Worm (Caenorhabditis elegans) whole organism, young adult: ENCODE results near the gene rmd-3.

Source experiments
- C06A6.2 ChIP-seq: fragments of 200-800 bp; sonication (Bioruptor generic); conservative IDR thresholded peaks from 2 replicates; pipeline ENCODE4 v1.3.6; 2022; ENCODE audit warnings: missing genetic modification characterization, missing compliant biosample characterization
- C17E4.6 ChIP-seq: fragments of 200-800 bp; sonication (Bioruptor generic); IDR thresholded peaks from 2 replicates; pipeline ENCODE4 v1.3.6; 2022; ENCODE audit warnings: missing genetic modification reagents, missing genetic modification characterization, missing compliant biosample characterization
- F33H1.4 ChIP-seq: fragments of 200-800 bp; sonication (Bioruptor generic); IDR thresholded peaks from 2 replicates; pipeline ENCODE4 v1.3.6; 2022; ENCODE audit warnings: missing genetic modification reagents, missing genetic modification characterization, missing compliant biosample characterization
- F57C9.4 ChIP-seq: sonication (generic microtip); optimal IDR thresholded peaks from 2 replicates; lab custom pipeline; 2017; ENCODE audit warnings: mild to moderate bottlenecking, missing genetic modification characterization, missing compliant biosample characterization
- T26A5.8 ChIP-seq: sonication (generic microtip); optimal IDR thresholded peaks from 2 replicates; lab custom pipeline; 2016; ENCODE audit warnings: missing genetic modification characterization, missing compliant biosample characterization
- Y56A3A.18 ChIP-seq: fragments of 200-800 bp; sonication (Bioruptor generic); IDR thresholded peaks from 2 replicates; pipeline ENCODE4 v1.3.6; 2022; ENCODE audit warnings: missing genetic modification reagents, missing genetic modification characterization, missing compliant biosample characterization
- ZK185.1 ChIP-seq: sonication (generic microtip); optimal IDR thresholded peaks from 2 replicates; lab custom pipeline; 2016; ENCODE audit warnings: mild to moderate bottlenecking, missing genetic modification characterization, missing compliant biosample characterization; ENCODE audit not compliant: poor library complexity, severe bottlenecking
- akir-1 ChIP-seq: fragments of 200-800 bp; sonication (Bioruptor generic); optimal IDR thresholded peaks from 2 replicates; lab custom pipeline; 2018; ENCODE audit warnings: mild to moderate bottlenecking, missing genetic modification characterization, moderate library complexity, missing compliant biosample characterization
- aptf-3 ChIP-seq: fragments of 200-800 bp; sonication (Bioruptor generic); IDR thresholded peaks from 2 replicates; pipeline ENCODE4 v1.3.6; 2022; ENCODE audit warnings: missing genetic modification characterization, missing compliant biosample characterization
- athp-1 ChIP-seq: sonication (generic microtip); optimal IDR thresholded peaks from 2 replicates; lab custom pipeline; 2017; ENCODE audit warnings: mild to moderate bottlenecking, missing genetic modification characterization, missing compliant biosample characterization
- attf-3 ChIP-seq: fragments of 200-800 bp; sonication (Bioruptor generic); conservative IDR thresholded peaks from 2 replicates; pipeline ENCODE4 v1.3.6; 2022; ENCODE audit warnings: missing genetic modification reagents, missing genetic modification characterization, missing compliant biosample characterization
- ceh-27 ChIP-seq: fragments of 200-800 bp; sonication (Bioruptor generic); optimal IDR thresholded peaks from 2 replicates; lab custom pipeline; 2018; ENCODE audit warnings: mild to moderate bottlenecking, missing genetic modification characterization, moderate library complexity, missing compliant biosample characterization
- ceh-79 ChIP-seq: sonication (generic microtip); optimal IDR thresholded peaks from 2 replicates; lab custom pipeline; 2017; ENCODE audit warnings: mild to moderate bottlenecking, missing genetic modification characterization, missing compliant biosample characterization
- ceh-91 ChIP-seq: fragments of 200-800 bp; sonication (Bioruptor generic); IDR thresholded peaks from 2 replicates; pipeline ENCODE4 v1.3.6; 2022; ENCODE audit warnings: missing genetic modification reagents, missing genetic modification characterization, missing compliant biosample characterization
- dpl-1 ChIP-seq: fragments of 150-350 bp; optimal IDR thresholded peaks from 2 replicates; lab custom pipeline; 2014; ENCODE audit warnings: missing biosample characterization, missing genetic modification reagents, missing genetic modification characterization
- egrh-3 ChIP-seq: fragments of 200-800 bp; sonication (Bioruptor generic); IDR thresholded peaks from 2 replicates; pipeline ENCODE4 v1.3.6; 2022; ENCODE audit warnings: missing genetic modification reagents, missing genetic modification characterization, missing compliant biosample characterization
- ekl-4 ChIP-seq: fragments of 200-800 bp; sonication (Bioruptor generic); IDR thresholded peaks from 2 replicates; pipeline ENCODE4 v1.3.6; 2022; ENCODE audit warnings: missing genetic modification reagents, missing genetic modification characterization, missing compliant biosample characterization
- ets-4 ChIP-seq: fragments of 200-800 bp; sonication (Bioruptor generic); optimal IDR thresholded peaks from 2 replicates; lab custom pipeline; 2018; ENCODE audit warnings: mild to moderate bottlenecking, missing genetic modification characterization, missing compliant biosample characterization
- him-1 ChIP-seq: sonication (generic microtip); optimal IDR thresholded peaks from 2 replicates; lab custom pipeline; 2016; ENCODE audit warnings: missing genotype, missing genetic modification reagents, missing genetic modification characterization, missing compliant biosample characterization
- hlh-12 ChIP-seq: sonication (generic microtip); optimal IDR thresholded peaks from 2 replicates; lab custom pipeline; 2016; ENCODE audit warnings: missing genetic modification characterization, missing compliant biosample characterization
- hlh-26 ChIP-seq: fragments of 200-800 bp; sonication (Bioruptor generic); conservative IDR thresholded peaks from 2 replicates; pipeline ENCODE4 v1.3.6; 2022; ENCODE audit warnings: missing genetic modification reagents, missing genetic modification characterization, missing compliant biosample characterization
- hmg-1.2 ChIP-seq: fragments of 200-800 bp; sonication (Bioruptor generic); IDR thresholded peaks from 2 replicates; pipeline ENCODE4 v1.3.6; 2022; ENCODE audit warnings: missing genetic modification reagents, missing genetic modification characterization, missing compliant biosample characterization
- hsf-1 ChIP-seq: fragments of 200-800 bp; sonication (Bioruptor generic); IDR thresholded peaks from 2 replicates; pipeline ENCODE4 v1.3.6; 2022; ENCODE audit warnings: missing genetic modification reagents, missing genetic modification characterization, missing compliant biosample characterization
- lin-26 ChIP-seq: fragments of 200-800 bp; sonication (Bioruptor generic); IDR thresholded peaks from 2 replicates; pipeline ENCODE4 v1.3.6; 2022; ENCODE audit warnings: missing genetic modification reagents, missing genetic modification characterization, missing compliant biosample characterization
- lin-35 ChIP-seq, 3 experiments: fragments of 150-350 bp in 2 of 3; sonication (generic microtip) in 1 of 3; optimal IDR thresholded peaks; 2 replicates each; lab custom pipeline; 2014 to 2018; ENCODE audit warnings: missing biosample characterization in 3 of 3, missing genetic modification characterization in 3 of 3, missing genetic modification reagents in 3 of 3
- madf-3 ChIP-seq: fragments of 200-800 bp; sonication (Bioruptor generic); IDR thresholded peaks from 2 replicates; pipeline ENCODE4 v1.3.6; 2022; ENCODE audit warnings: missing genetic modification reagents, missing genetic modification characterization, missing compliant biosample characterization
- nhr-120 ChIP-seq: fragments of 200-800 bp; sonication (Bioruptor generic); IDR thresholded peaks from 2 replicates; pipeline ENCODE4 v1.3.6; 2022; ENCODE audit warnings: missing genetic modification characterization, missing compliant biosample characterization
- pha-4 ChIP-seq: fragments of 150-350 bp; sonication (generic microtip); optimal IDR thresholded peaks from 2 replicates; lab custom pipeline; 2014; ENCODE audit warnings: missing biosample characterization, missing genetic modification reagents, missing genetic modification characterization
- repo-1 ChIP-seq: sonication (generic microtip); optimal IDR thresholded peaks from 2 replicates; lab custom pipeline; 2017; ENCODE audit warnings: mild to moderate bottlenecking, missing genetic modification characterization, missing compliant biosample characterization
- sea-2 ChIP-seq: fragments of 200-800 bp; sonication (Bioruptor generic); IDR thresholded peaks from 2 replicates; pipeline ENCODE4 v1.3.6; 2022; ENCODE audit warnings: missing genetic modification characterization, missing compliant biosample characterization
- snpc-1.3 ChIP-seq: sonication (generic microtip); optimal IDR thresholded peaks from 2 replicates; lab custom pipeline; 2017; ENCODE audit warnings: missing genetic modification characterization, mild to moderate bottlenecking, missing compliant biosample characterization, antibody characterized with exemption, moderate library complexity, missing genotype, missing genetic modification reagents; ENCODE audit not compliant: insufficient read depth
- somi-1 ChIP-seq: fragments of 200-800 bp; sonication (Bioruptor generic); optimal IDR thresholded peaks from 2 replicates; lab custom pipeline; 2018; ENCODE audit warnings: mild to moderate bottlenecking, missing genetic modification characterization, missing compliant biosample characterization
- sptf-2 ChIP-seq: fragments of 200-800 bp; sonication (Bioruptor generic); optimal IDR thresholded peaks from 2 replicates; lab custom pipeline; 2018; ENCODE audit warnings: mild to moderate bottlenecking, missing genetic modification characterization, missing compliant biosample characterization
- xnd-1 ChIP-seq: sonication (generic microtip); optimal IDR thresholded peaks from 2 replicates; lab custom pipeline; 2016; ENCODE audit warnings: missing genotype, missing genetic modification reagents, missing genetic modification characterization, missing compliant biosample characterization

rmd-3 gene

ce11 chrII:11345570-11346029 lies 6.2 kb upstream of the rmd-3 start, which contains the start of gene nduf-11 (continued):
- TF ChIP-seq pha-4 (tag; lab: Kevin White, UChicago) (no peak), snpc-1.3 (tag; lab: Kevin White, UChicago) (no peak), somi-1 (GFP tag; lab: Kevin White, UChicago) (no peak), ceh-79 (no peak), sptf-2 (GFP tag; lab: Kevin White, UChicago) (no peak), aptf-3 (GFP tag; lab: Robert Waterston, UW) (no peak), egrh-3 (GFP tag; lab: Robert Waterston, UW) (no peak), F33H1.4 (GFP tag; lab: Robert Waterston, UW) (peak; percentile 71), hlh-12 (no peak), lin-35 (GFP tag; optimal IDR thresholded peaks at IDR 0.05; lab: Kevin White, UChicago) (peak in 2 of 3 experiments; percentile 82 to 91)

DNA sequence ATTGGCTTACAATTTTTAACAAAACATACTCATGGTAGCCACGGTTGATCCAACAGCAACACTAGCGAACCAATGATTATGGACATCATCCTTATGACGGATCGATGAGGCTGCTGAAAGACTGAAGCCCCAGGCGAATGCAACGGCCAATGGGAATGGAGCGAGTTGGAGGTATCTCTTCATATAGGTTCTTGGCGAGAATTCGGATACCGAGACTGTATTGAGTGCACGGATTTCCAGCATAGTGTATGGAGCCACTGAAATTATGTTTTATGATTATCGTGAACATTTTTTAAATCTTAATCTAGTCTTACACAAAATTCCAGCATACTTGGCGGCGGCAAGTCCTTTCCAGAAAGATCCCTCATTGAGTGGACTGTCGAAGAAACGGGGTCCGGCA lies 5.1 kb upstream of the rmd-3 start:
- no peak for TF ChIP-seq ekl-4 (GFP tag; lab: Robert Waterston, UW)

DNA sequence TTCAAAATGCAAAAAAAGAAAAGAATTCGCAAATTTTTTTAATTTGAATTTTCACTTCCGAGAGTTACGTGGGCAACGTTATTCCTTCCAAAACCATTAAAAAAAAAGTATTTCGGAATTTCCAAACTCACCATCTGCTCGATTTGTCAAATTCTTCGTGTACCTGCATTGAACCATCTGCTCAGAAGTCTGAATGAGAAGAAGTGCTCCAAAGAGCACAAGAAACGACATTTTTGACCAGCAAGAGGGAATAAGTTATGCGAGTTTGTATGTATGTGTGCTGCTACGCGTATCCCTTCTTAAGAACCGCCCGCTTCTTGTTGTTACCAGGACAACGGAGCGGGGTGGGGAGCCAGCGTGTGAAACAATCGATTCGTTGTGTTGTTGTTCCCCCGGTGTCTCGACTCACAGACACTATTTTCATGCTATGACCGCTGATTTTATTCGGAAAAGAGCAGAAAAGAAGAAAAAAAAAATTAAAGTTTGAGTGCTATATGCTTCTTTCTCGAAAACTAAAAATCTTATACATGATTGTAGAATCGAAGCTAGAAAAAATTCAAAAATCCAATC lies 4.0 kb upstream of the rmd-3 start, which contains the start of gene lgc-20:
lgc-20 (minus strand) TSS at position 311 of the 570 bp plus-strand sequence.
- TF ChIP-seq madf-3 (GFP tag; lab: Robert Waterston, UW) (0 out of 2 replicates have a peak, but pooled peaks have one; percentile 18), ets-4 (GFP tag; lab: Kevin White, UChicago) (no peak), hsf-1 (GFP tag; lab: Robert Waterston, UW) (peak; percentile 58; the same call in 1 of the 2 replicates), ceh-91 (GFP tag; lab: Robert Waterston, UW) (0 out of 2 replicates have a peak, but pooled peaks have one; percentile 4), lin-26 (GFP tag; lab: Robert Waterston, UW) (peak; percentile 59; the same call in 1 of the 2 replicates)

ce11 chrII:11337497-11338040 lies 1.8 kb downstream of the rmd-3 start, which contains the start of gene sqt-1:
TSS of gene sqt-1 (minus strand) at chrII:11337837.
- no peak for TF ChIP-seq dpl-1
- no peak for TF ChIP-seq sea-2 (GFP tag; lab: Robert Waterston, UW)
- TF ChIP-seq him-1 (tag; lab: Kevin White, UChicago), result no peak
- no peak for TF ChIP-seq hlh-26
- TF ChIP-seq repo-1, result no peak
- no peak for TF ChIP-seq Y56A3A.18 (GFP tag; lab: Robert Waterston, UW)
- no peak for TF ChIP-seq akir-1 (GFP tag; lab: Kevin White, UChicago)
- TF ChIP-seq ceh-27 (GFP tag; lab: Kevin White, UChicago), result no peak
- no peak for TF ChIP-seq ets-4 (GFP tag; lab: Kevin White, UChicago)
- TF ChIP-seq C06A6.2 (GFP tag; lab: Robert Waterston, UW), result no peak
- no peak for TF ChIP-seq xnd-1 (tag; lab: Kevin White, UChicago)
- TF ChIP-seq T26A5.8 (tag; lab: Kevin White, UChicago), result no peak
- no peak for TF ChIP-seq F57C9.4 (tag; lab: Kevin White, UChicago)
- TF ChIP-seq ZK185.1 (tag; lab: Kevin White, UChicago), result no peak
- TF ChIP-seq hmg-1.2 (GFP tag; lab: Robert Waterston, UW), result no peak
- no peak for TF ChIP-seq athp-1 (tag; lab: Kevin White, UChicago)
- no peak for TF ChIP-seq attf-3 (GFP tag; lab: Robert Waterston, UW)
- TF ChIP-seq C17E4.6 (GFP tag; lab: Robert Waterston, UW), result no peak
- TF ChIP-seq nhr-120, result no peak
